Worm (Caenorhabditis elegans) whole organism, late embryonic: ENCODE data around the gene rpl-10.

Source experiments
- ceh-14 ChIP-seq: sonication (generic microtip); optimal IDR thresholded peaks from 2 replicates; lab custom pipeline; 2016; ENCODE audit warnings: missing genotype, missing genetic modification characterization, missing compliant biosample characterization
- lin-11 ChIP-seq: fragments of 200-800 bp; sonication (Bioruptor generic); optimal IDR thresholded peaks from 2 replicates; lab custom pipeline; 2018; ENCODE audit warnings: mild to moderate bottlenecking, missing genetic modification characterization, missing compliant biosample characterization
- nhr-232 ChIP-seq: sonication (generic microtip); optimal IDR thresholded peaks from 2 replicates; lab custom pipeline; 2016; ENCODE audit warnings: missing genetic modification characterization, missing compliant biosample characterization

- TF ChIP-seq lin-11 (tag; lab: Kevin White, UChicago) (no peak), nhr-232 (no peak), ceh-14 (tag; lab: Kevin White, UChicago) (no peak)
Measured at ce11 chrII:8169283-8169682, 25.6 kb downstream of the rpl-10 start, which contains the start of gene T05C12.15.
